Worm (Caenorhabditis elegans): ENCODE results near the gene asp-13.

DNA sequence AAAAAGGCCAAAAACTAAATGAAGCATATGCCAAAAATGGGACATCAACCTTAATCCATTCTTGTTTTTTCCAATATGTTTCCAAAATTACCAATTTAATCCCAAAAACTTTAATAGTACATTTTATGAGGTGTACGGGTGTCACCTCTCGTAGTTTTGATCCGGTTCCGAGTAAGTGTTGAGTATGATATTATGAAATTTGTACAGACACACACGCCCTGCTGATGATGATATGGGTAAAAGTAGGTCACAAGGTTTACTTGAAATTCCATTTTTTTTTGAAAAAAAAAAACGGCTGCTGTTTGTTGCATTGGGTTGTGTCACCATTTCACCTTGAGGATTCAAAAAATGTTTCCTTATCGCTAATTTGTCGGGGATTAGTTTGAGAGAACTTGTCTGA, 14.9 kb upstream of the asp-13 start:
- TF ChIP-seq akir-1 (GFP tag; optimal IDR thresholded peaks at IDR 0.05) (no peak), F23B12.7 (tag; optimal IDR thresholded peaks at IDR 0.05; ENCODE audit: insufficient read depth) (no peak), snpc-1.3 (tag; optimal IDR thresholded peaks at IDR 0.05; ENCODE audit: insufficient read depth) (no peak), efl-1 (GFP tag; optimal IDR thresholded peaks at IDR 0.05) (no peak), snpc-4 (GFP tag; optimal IDR thresholded peaks at IDR 0.05) (no peak), snpc-4 (tag; optimal IDR thresholded peaks at IDR 0.05) (no peak), ceh-100 (GFP tag; IDR thresholded peaks at IDR 0.05) (no peak), ekl-4 (GFP tag; IDR thresholded peaks at IDR 0.05) (no peak), dpl-1 (GFP tag; optimal IDR thresholded peaks at IDR 0.05) (no peak), ztf-6 (GFP tag; IDR thresholded peaks at IDR 0.05) (no peak), hsf-1 (GFP tag; IDR thresholded peaks at IDR 0.05) (no peak), attf-3 (GFP tag; conservative IDR thresholded peaks at IDR 0.05) (no peak)

All from whole organism, young adult.